Worm (Caenorhabditis elegans) whole organism, mixed stage, embryonic: ENCODE results near the gene unc-7.

Experiments used
- nhr-76 ChIP-seq: sonication (generic microtip); optimal IDR thresholded peaks from 2 replicates; lab custom pipeline; 2017; ENCODE audit warnings: missing biosample characterization, missing genetic modification characterization
- pha-4 ChIP-seq: fragments of 150-350 bp; optimal IDR thresholded peaks from 2 replicates; lab custom pipeline; 2018; ENCODE audit warnings: missing biosample characterization, missing genetic modification reagents, missing genetic modification characterization

DNA sequence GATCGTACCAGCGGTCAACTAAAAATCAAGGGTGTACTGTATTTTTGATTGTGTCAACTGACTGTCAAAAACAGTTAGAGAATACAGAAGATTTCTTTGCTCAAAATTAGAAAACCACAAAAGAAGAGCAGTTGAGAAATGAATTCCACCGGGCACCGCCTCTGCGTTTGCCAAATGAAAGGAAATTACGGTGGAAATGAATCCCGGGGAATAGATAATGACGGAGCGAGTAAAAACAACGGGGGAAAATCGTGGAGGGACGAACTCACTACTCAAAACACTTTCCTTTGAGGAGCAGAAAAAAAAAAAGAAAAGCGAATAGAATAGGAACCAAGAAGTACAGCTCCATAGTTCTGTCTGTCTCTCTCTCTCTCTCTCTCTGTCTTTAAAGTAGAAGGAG lies 849 bp upstream of the unc-7 start:
- no peak for TF ChIP-seq nhr-76 (tag; lab: Kevin White, UChicago)
- no peak for TF ChIP-seq pha-4 (tag; lab: Kevin White, UChicago)
